Fruit fly (Drosophila melanogaster): ENCODE data around the gene CG3088.
A peak's percentile ranks its signal among the peaks of the same experiment; 100 is the strongest.

The CG3088 gene

DNA sequence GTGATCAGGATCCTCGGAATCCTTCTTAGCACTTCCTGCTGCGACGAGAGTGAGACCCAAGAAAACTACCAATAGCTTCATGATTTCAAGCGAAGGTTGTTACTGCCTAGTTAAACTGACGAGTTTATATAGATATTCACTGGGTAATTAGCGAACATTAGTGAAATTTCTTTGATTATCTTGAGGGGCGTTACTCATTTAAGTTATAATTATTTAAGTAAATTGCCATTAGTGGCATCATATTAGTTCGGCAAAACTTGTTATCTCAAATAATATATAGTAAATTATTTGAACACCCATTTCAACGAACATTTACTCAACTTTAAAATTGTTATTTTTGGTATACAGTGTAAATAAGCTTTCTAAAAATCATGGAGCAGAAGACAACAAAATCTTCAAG, at the start of gene CG3088, which contains the start of gene CG3306:
Gene CG3088, minus strand, starts transcription at position 101 of the 400 bp plus-strand sequence.
Gene CG3306, plus strand, starts transcription at position 299 of the 400 bp plus-strand sequence.
- no peak for TF ChIP-seq CG17801 (GFP tag; optimal IDR thresholded peaks at IDR 0.05; ENCODE audit: partially characterized antibody)

DNA sequence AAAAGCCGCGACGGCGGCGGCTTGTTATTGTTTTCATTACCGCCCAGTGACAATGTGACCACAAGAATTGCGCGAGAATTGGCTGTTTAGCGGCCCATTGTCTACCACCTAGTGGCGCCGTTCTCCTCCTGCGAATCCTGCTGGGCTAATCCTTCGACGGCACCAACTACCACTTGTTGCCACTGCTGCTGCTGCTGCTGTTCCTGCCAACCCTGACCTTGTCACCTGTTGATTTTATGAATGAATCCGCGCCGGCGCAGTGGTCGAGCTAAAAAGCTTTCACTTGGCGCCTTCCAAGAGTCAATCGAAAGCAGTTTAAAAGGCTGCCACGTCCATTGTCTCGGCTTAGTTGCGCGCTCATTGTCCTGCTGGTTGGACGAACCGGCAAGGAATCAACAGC, 42.6 kb upstream of the CG3088 start, which contains the start of gene CNMaR:
Gene CNMaR, plus strand, starts transcription at position 348 of the 400 bp plus-strand sequence.
- TF ChIP-seq CG17801 (GFP tag; optimal IDR thresholded peaks at IDR 0.05; ENCODE audit: partially characterized antibody) = no peak

DNA sequence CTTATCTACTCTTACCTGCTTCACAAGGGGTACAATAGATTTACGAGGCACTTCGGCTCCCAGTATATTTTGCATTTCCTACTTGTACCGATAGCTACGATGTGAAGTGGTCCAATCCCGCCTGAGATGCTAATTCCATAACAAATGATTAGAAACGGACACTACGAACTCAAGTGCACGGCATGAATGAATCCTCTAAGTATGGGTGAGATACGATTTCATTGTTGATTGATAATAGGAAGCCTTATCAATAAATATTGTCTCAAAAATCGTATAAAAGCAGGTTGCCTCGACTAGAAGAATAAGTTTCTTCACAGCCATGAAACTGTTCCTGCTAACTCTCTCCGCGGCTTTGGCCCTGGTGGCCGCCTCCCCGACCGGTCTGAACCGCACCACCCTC, 39.6 kb upstream of the CG3088 start, which contains the start of gene CG18180:
Gene CG18180, plus strand, starts transcription at position 301 of the 400 bp plus-strand sequence.
- no peak for TF ChIP-seq CG17801 (GFP tag; optimal IDR thresholded peaks at IDR 0.05; ENCODE audit: partially characterized antibody)

DNA sequence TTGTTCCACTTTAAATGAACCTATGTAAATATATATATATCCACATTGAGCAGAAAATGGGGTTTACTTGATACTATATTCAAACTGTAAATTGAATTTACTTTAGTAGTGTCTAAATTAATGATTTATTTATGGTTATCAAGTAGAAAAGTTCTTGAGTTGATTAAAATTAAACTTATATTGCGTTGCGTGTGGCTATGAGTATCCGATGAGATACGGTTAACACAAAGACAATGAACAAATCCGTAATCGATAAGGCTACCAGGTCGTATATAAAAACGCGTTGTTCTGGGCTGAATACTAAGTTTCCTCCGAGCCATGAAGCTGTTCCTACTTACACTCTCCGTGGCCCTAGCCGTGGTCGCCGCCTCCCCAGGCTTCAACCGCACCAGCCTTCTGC, 37.8 kb upstream of the CG3088 start, which contains the start of gene CG18179:
Gene CG18179, plus strand, starts transcription at position 301 of the 400 bp plus-strand sequence.
- no peak for TF ChIP-seq CG17801 (GFP tag; optimal IDR thresholded peaks at IDR 0.05; ENCODE audit: partially characterized antibody)

DNA sequence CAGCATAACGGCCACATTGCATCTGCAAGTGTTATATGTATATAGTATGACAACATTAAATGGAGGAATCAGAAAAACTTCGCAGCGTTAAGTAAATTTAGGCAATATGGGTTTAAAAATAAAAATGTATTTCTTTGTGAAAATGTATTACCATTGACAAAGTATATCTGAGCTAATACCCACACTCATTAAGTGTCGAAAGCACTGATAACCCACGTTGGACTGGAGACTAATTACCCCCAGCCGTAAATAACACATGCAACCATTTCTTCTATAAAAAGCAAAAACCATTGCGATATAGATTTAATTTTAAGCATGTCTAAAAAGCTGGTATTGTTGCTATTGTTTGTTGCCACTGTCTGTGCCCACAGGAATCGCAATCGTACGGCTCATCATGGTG, 36.7 kb upstream of the CG3088 start, which contains the start of gene CG8329:
Gene CG8329, plus strand, starts transcription at position 301 of the 400 bp plus-strand sequence.
- TF ChIP-seq CG17801 (GFP tag; optimal IDR thresholded peaks at IDR 0.05; ENCODE audit: partially characterized antibody) = no peak

DNA sequence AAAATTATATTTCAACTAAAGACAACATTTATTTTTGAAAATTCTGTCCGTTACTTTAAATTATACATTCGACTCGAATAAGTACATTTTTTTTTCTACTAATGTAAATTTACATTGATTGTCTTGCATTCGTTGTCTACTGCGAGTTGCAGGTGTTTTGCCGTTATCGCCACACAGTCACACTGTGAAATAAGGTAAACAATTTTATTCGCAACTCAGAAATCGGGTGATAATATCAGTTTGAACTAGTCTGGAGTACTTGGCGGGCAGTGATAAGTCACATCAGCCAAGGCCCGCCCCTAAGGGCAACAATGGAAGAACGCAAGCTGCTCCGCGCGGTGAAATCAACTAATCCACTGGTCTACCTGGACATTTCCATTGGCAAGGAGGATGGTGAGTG, 28.8 kb upstream of the CG3088 start:
- TF ChIP-seq CG17801 (GFP tag; optimal IDR thresholded peaks at IDR 0.05; ENCODE audit: partially characterized antibody) = peak; percentile 12

DNA sequence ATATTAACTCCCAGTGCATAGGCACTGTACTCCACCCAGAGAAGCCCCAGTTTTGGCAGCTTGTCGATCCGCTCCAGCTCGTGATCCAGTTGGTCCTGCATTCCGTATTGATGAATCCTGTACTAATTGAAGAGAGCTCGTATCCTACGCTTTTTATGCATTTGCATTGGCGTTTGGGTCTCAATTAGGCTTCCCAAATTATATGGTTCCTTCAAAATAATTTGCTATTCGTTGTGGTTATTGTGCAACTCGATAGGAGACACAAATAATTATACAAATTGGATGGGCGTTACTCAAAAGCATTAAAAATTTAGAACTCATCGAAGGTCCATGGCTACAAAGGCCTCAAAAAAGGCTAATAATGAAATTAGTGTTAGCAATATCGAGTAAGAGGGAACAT, 28.0 kb upstream of the CG3088 start, which contains the start of gene Or67b:
Gene Or67b, minus strand, starts transcription at position 101 of the 400 bp plus-strand sequence.
- TF ChIP-seq CG17801 (GFP tag; optimal IDR thresholded peaks at IDR 0.05; ENCODE audit: partially characterized antibody) = no peak

DNA sequence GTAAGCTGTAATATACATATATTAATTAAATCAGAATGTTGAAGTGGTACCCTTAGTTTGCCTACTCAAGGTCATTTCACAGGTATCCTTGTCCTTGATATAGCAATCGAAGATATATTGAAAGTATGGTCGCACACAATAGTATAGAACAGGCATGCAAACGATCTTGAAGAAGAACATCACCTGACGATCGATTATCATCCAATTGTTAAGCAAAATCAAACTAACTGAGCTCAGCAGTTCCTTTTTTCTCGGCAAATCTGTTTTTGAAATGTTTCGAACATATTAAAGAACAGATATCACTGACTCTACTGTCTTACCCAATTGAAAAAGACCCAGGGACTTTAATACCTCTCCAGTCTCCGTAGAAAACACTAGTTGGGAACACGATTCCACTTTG, 27.3 kb upstream of the CG3088 start, which contains the start of gene Cyp40:
Gene Cyp40, plus strand, starts transcription at position 301 of the 400 bp plus-strand sequence.
- TF ChIP-seq CG17801 (GFP tag; optimal IDR thresholded peaks at IDR 0.05; ENCODE audit: partially characterized antibody) = no peak

DNA sequence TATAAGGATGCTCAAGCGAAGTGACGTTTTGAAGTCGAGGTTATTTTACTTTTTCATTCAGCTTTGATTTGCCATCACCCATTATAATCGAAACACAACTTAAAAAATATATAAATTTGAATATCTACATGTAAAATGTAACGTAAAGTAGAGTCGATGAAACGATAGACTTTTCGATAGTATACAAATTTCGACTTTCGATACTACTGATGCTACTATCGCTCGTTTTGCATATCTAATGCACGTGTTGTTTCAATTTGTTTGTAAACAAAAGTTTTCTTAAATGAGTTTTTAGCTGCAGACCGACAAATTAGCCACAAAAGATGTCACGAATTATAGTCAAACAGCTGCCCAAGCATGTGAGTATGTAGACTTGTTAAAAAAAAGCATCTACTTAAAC, 22.9 kb upstream of the CG3088 start, which contains the start of gene CG3335:
Gene CG3335, plus strand, starts transcription at position 224 of the 400 bp plus-strand sequence.
- TF ChIP-seq CG17801 (GFP tag; optimal IDR thresholded peaks at IDR 0.05; ENCODE audit: partially characterized antibody) = no peak

DNA sequence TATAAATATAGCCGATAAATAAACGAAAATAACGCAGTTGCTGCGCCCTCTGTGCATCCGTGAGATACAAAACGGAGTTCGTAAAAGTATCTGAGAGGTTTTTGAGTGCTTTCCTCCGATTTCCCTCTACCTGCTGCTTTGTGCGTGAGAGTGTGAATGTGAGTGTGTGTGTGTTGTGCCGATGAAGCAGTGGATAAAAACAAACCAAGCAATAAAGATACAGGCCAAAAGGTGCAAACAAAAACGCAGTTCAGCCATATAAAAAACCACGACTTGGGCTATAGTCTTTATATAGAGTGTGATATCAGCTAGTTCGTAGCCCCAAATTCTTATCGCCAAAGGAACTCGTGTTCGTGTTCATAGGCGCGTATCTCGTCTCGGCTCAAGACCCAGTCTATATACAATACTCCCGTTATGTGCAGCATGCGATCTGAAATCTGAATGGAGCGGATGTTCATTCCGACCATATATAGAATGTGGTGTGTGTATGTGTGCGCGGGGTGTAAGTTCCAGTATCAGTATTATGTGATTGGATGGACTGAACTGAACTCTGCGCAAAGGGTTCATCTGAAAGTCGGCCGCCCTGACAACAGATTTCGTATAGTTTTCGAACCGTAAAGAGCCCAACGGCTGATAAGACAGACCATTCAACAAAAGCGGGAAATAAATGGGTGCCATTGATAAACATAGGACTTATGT, 14.5 kb upstream of the CG3088 start:
- no peak for TF ChIP-seq CG17801 (GFP tag; optimal IDR thresholded peaks at IDR 0.05; ENCODE audit: partially characterized antibody)

DNA sequence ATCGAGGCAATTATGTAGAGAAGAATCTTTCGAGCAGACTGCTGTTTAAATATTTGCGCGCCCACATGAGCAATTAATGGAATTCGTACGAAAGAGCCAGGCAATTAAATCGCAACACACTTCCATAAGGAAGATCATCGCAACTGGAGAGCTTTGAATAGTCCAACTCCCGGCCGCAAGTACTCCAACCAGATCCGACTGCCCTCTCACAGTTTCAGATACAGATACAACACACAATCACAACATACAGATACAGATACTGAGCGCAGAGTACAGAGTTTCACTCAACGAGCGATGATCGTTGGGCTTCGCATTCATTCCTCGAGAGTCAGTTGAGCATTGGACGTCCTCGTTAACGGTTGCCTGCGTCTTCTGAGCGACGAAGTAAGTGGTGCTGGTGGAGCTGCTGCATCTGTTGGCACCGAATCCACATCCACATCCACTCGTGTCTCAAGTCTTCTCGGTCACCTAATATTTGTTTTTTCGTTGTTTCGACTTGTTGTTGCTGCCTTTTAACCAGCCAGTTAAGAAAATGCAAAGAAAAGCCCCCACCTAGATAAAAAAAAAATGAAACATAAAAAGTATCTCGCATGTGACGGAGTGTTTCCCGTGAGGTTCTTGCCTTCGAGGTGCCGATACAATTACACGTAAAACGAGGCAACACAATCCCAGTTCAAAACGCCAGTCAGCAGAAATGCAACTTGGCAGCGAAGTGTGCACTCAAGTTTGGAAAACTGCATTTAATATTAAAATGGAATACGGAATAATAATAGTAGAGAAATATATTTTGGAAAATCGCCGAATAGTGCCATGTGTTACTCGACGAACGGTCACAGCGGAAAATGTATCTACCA, 13.7 kb upstream of the CG3088 start, which contains the start of gene LanB2:
Gene LanB2, plus strand, starts transcription at position 326 of the 854 bp plus-strand sequence.
- TF ChIP-seq CG17801 (GFP tag; optimal IDR thresholded peaks at IDR 0.05; ENCODE audit: partially characterized antibody) = no peak

DNA sequence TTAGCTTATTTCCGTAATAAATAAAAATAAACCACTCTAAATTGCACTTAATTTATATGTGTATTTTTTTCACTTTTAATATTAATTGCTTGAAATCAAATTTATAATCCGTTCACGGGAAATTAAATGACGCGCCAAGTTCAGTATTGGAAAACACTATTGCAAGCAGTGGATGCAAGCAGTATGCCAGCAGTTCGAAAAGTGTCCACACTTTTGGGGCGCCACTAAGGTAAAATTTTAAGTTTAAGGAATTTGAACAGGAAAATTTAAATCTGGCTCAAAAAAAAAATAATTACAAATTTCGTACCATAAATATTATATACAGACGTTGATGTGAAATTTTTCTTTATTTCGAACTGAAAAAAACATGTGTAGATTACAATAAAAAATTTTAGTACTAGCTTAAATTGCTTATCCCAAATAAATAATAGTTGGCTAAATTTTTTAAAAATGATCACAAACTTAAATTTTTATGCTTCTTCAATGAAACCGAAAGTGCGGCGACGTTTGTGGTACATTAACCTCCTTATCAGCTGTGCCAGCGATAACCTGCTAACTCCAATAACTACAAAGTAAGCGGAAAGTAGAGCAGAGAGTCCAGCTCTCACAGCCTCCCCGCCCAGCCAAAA, 12.9 kb upstream of the CG3088 start:
- TF ChIP-seq CG17801 (GFP tag; optimal IDR thresholded peaks at IDR 0.05; ENCODE audit: partially characterized antibody) = no peak

DNA sequence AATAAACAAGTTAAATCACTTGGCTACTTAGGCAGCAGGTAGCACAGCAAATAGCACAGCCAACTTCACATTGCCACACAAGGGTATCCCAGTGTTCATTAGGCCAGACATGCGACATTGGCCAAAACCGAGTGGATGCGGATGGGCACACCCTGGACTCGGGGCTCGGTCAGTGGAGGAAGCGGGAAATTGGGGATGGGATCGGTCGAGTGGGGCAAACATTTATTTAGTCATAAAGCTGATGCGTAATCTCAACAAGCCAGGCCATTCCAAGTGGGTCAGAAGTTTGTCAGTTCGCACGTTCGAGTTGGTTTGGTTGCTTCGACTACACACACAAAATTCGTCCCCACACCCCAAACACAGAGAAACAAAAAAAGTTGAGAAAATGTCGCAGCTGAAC, 2.4 kb downstream of the CG3088 start, which contains the start of gene CG3222:
Gene CG3222, plus strand, starts transcription at position 301 of the 400 bp plus-strand sequence.
- TF ChIP-seq CG17801 (GFP tag; optimal IDR thresholded peaks at IDR 0.05; ENCODE audit: partially characterized antibody) = no peak

DNA sequence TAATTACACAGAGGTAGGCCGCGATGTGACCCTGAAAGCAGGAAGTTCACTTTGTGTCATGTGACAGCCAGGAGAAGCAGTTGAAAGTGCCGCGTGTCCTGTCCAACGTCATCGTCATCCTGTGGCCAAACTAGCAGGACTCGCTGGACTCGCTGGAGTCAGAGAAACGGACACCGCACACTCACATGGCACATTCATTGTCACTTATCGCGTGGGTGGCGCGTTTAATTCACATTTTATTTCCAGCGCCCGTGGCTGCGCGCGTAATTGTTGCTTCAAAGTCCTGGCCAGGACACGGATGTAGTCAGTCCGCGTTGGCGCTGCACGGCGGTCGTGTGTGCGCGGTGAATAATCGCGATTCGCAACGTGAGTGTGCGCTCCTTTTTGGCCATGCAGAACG, 3.7 kb downstream of the CG3088 start, which contains the start of gene Tmc:
Gene Tmc, plus strand, starts transcription at position 301 of the 400 bp plus-strand sequence.
- TF ChIP-seq CG17801 (GFP tag; optimal IDR thresholded peaks at IDR 0.05; ENCODE audit: partially characterized antibody) = no peak
